Worm (Caenorhabditis elegans) whole organism, L4 larva: ENCODE measurements around the gene sra-7.

ENCODE experiments used
- R02D3.7 ChIP-seq: fragments of 150-350 bp; sonication (generic microtip); optimal IDR thresholded peaks from 3 replicates; lab custom pipeline; 2014; ENCODE audit warnings: missing biosample characterization, missing genetic modification characterization
- Y48G9A.11 ChIP-seq: fragments of 200-800 bp; sonication (Bioruptor generic); IDR thresholded peaks from 2 replicates; pipeline ENCODE4 v1.3.6; 2022; ENCODE audit warnings: missing genetic modification reagents, missing genetic modification characterization, missing compliant biosample characterization
- ceh-32 ChIP-seq: sonication (generic microtip); optimal IDR thresholded peaks from 2 replicates; lab custom pipeline; 2016; ENCODE audit warnings: mild to moderate bottlenecking, missing genetic modification characterization, missing compliant biosample characterization; ENCODE audit not compliant: poor library complexity
- ceh-82 ChIP-seq: sonication (generic microtip); optimal IDR thresholded peaks from 2 replicates; lab custom pipeline; 2017; ENCODE audit warnings: missing biosample characterization, missing genetic modification characterization
- lim-7 ChIP-seq: fragments of 200-800 bp; sonication (Bioruptor generic); IDR thresholded peaks from 2 replicates; pipeline ENCODE4 v1.3.6; 2022; ENCODE audit warnings: missing genetic modification characterization, missing compliant biosample characterization
- lin-13 ChIP-seq: fragments of 150-350 bp; optimal IDR thresholded peaks from 2 replicates; lab custom pipeline; 2014; ENCODE audit warnings: missing biosample characterization, missing genetic modification reagents, missing genetic modification characterization
- lir-3 ChIP-seq: sonication (generic microtip); optimal IDR thresholded peaks from 2 replicates; lab custom pipeline; 2016; ENCODE audit warnings: mild to moderate bottlenecking, missing genetic modification characterization, missing compliant biosample characterization
- nhr-11 ChIP-seq: fragments of 150-350 bp; optimal IDR thresholded peaks from 2 replicates; lab custom pipeline; 2014; ENCODE audit warnings: missing biosample characterization, missing genetic modification characterization
- nhr-77 ChIP-seq: fragments of 150-350 bp; optimal IDR thresholded peaks from 2 replicates; lab custom pipeline; 2014; ENCODE audit warnings: missing biosample characterization, missing genetic modification characterization
- snpc-4 ChIP-seq: fragments of 150-350 bp; optimal IDR thresholded peaks from 2 replicates; lab custom pipeline; 2014; ENCODE audit warnings: missing biosample characterization, missing genetic modification characterization
- zag-1 ChIP-seq: fragments of 150-350 bp; optimal IDR thresholded peaks from 2 replicates; lab custom pipeline; 2014; ENCODE audit warnings: missing biosample characterization, missing genetic modification characterization

ce11 chrII:9537429-9537828, 7.1 kb upstream of the sra-7 start, which contains the start of gene sra-8:
- TF ChIP-seq nhr-11 (tag; lab: Kevin White, UChicago), result no peak
- no peak for TF ChIP-seq zag-1
- TF ChIP-seq lim-7 (GFP tag; lab: Robert Waterston, UW), result no peak
- TF ChIP-seq snpc-4 (tag; lab: Kevin White, UChicago), result no peak
- no peak for TF ChIP-seq nhr-77 (tag; lab: Kevin White, UChicago)
- TF ChIP-seq R02D3.7, result no peak
- no peak for TF ChIP-seq lin-13 (GFP tag; lab: Kevin White, UChicago)
- no peak for TF ChIP-seq lir-3 (tag; lab: Kevin White, UChicago)
- TF ChIP-seq ceh-82, result no peak
- no peak for TF ChIP-seq ceh-32 (tag; lab: Kevin White, UChicago)
- TF ChIP-seq Y48G9A.11, result no peak
